Fruit fly (Drosophila melanogaster) whole organism, embryonic: ENCODE results near the gene TBC1D16.
A peak's percentile ranks its signal among the peaks of the same experiment; 100 is the strongest.

ENCODE experiments used
- ATbp ChIP-seq: fragments of 200-800 bp; sonication (Bioruptor generic); optimal IDR thresholded peaks from 2 replicates; lab custom pipeline; 2017; ENCODE audit warnings: missing biosample characterization, mild to moderate bottlenecking, missing genetic modification characterization, missing genetic modification reagents
- Ada2b ChIP-seq: fragments of 200-800 bp; sonication (Bioruptor generic); IDR thresholded peaks from 2 replicates; pipeline ENCODE4 v1.3.6; 2022; ENCODE audit warnings: missing biosample characterization, missing genetic modification characterization
- Bgb ChIP-seq: fragments of 200-800 bp; sonication (Bioruptor generic); IDR thresholded peaks from 2 replicates; pipeline ENCODE4 v1.3.6; 2022; ENCODE audit warnings: missing biosample characterization, missing genetic modification characterization; ENCODE audit not compliant: partially characterized antibody
- Bteb2 ChIP-seq: fragments of 200-800 bp; sonication (Bioruptor generic); optimal IDR thresholded peaks from 2 replicates; lab custom pipeline; 2016; ENCODE audit warnings: missing biosample characterization, missing genetic modification characterization
- CG10267 ChIP-seq: fragments of 200-800 bp; sonication (Bioruptor generic); optimal IDR thresholded peaks from 2 replicates; lab custom pipeline; 2018; ENCODE audit warnings: missing biosample characterization, mild to moderate bottlenecking, missing genetic modification characterization, moderate library complexity
- CG11695 ChIP-seq: fragments of 200-800 bp; sonication (Bioruptor generic); IDR thresholded peaks from 3 replicates; pipeline ENCODE4 v1.3.6; 2022; ENCODE audit warnings: missing biosample characterization, missing genetic modification characterization
- CG12219 ChIP-seq: fragments of 200-800 bp; sonication (Bioruptor generic); optimal IDR thresholded peaks from 3 replicates; lab custom pipeline; 2018; ENCODE audit warnings: missing biosample characterization, mild to moderate bottlenecking, missing genetic modification characterization
- CG12299 ChIP-seq: fragments of 200-800 bp; sonication (Bioruptor generic); optimal IDR thresholded peaks from 2 replicates; lab custom pipeline; 2018; ENCODE audit warnings: missing biosample characterization, mild to moderate bottlenecking, missing genetic modification characterization
- CG15073 ChIP-seq: fragments of 200-800 bp; sonication (Bioruptor generic); optimal IDR thresholded peaks from 2 replicates; lab custom pipeline; 2016; ENCODE audit warnings: missing biosample characterization, missing genetic modification characterization
- CG15269 ChIP-seq: fragments of 200-800 bp; sonication (Bioruptor generic); optimal IDR thresholded peaks from 2 replicates; lab custom pipeline; 2018; ENCODE audit warnings: missing biosample characterization, mild to moderate bottlenecking, missing genetic modification characterization, moderate library complexity
- CG1529 ChIP-seq: fragments of 200-800 bp; sonication (Bioruptor generic); optimal IDR thresholded peaks from 3 replicates; lab custom pipeline; 2018; ENCODE audit warnings: missing biosample characterization, missing genetic modification characterization
- CG16863 ChIP-seq: fragments of 200-800 bp; sonication (Bioruptor generic); optimal IDR thresholded peaks from 3 replicates; lab custom pipeline; 2016; ENCODE audit warnings: missing biosample characterization, missing genetic modification characterization
- CG17802 ChIP-seq: fragments of 200-800 bp; sonication (Bioruptor generic); optimal IDR thresholded peaks from 2 replicates; lab custom pipeline; 2018; ENCODE audit warnings: missing biosample characterization, mild to moderate bottlenecking, missing genetic modification characterization, moderate library complexity
- CG18764 ChIP-seq: fragments of 200-800 bp; sonication (Bioruptor generic); optimal IDR thresholded peaks from 3 replicates; lab custom pipeline; 2016; ENCODE audit warnings: missing biosample characterization, missing genetic modification characterization
- CG2129 ChIP-seq: fragments of 200-800 bp; sonication (Bioruptor generic); IDR thresholded peaks from 2 replicates; pipeline ENCODE4 v1.3.6; 2022; ENCODE audit warnings: missing biosample characterization, missing genetic modification characterization; ENCODE audit not compliant: partially characterized antibody
- CG4328 ChIP-seq: fragments of 200-800 bp; sonication (Bioruptor generic); optimal IDR thresholded peaks from 3 replicates; lab custom pipeline; 2017; ENCODE audit warnings: missing biosample characterization, missing genetic modification reagents, missing genetic modification characterization
- CG6654 ChIP-seq: fragments of 200-800 bp; sonication (Bioruptor generic); optimal IDR thresholded peaks from 2 replicates; lab custom pipeline; 2017; ENCODE audit warnings: missing biosample characterization, mild to moderate bottlenecking, missing genetic modification characterization
- CG6689 ChIP-seq: fragments of 200-800 bp; sonication (Bioruptor generic); IDR thresholded peaks from 2 replicates; pipeline ENCODE4 v1.3.6; 2022; ENCODE audit warnings: missing biosample characterization, missing genetic modification characterization
- CG7271 ChIP-seq: fragments of 200-800 bp; sonication (Bioruptor generic); optimal IDR thresholded peaks from 2 replicates; lab custom pipeline; 2018; ENCODE audit warnings: missing biosample characterization, mild to moderate bottlenecking, missing genetic modification characterization, moderate library complexity
- CG8944 ChIP-seq: fragments of 200-800 bp; sonication (Bioruptor generic); optimal IDR thresholded peaks from 3 replicates; lab custom pipeline; 2016; ENCODE audit warnings: missing biosample characterization, missing genetic modification characterization
- CHES-1-like ChIP-seq: fragments of 200-800 bp; sonication (Bioruptor generic); optimal IDR thresholded peaks from 2 replicates; lab custom pipeline; 2016; ENCODE audit warnings: missing biosample characterization, missing genetic modification characterization
- Chrac-16 ChIP-seq: fragments of 200-800 bp; sonication (Bioruptor generic); optimal IDR thresholded peaks from 3 replicates; lab custom pipeline; 2016; ENCODE audit warnings: missing biosample characterization, missing genetic modification characterization
- D19B ChIP-seq: fragments of 200-800 bp; sonication (Bioruptor generic); optimal IDR thresholded peaks from 2 replicates; lab custom pipeline; 2017; ENCODE audit warnings: missing biosample characterization, mild to moderate bottlenecking, missing genetic modification characterization
- Dbx ChIP-seq: fragments of 200-800 bp; sonication (Bioruptor generic); IDR thresholded peaks from 3 replicates; pipeline ENCODE4 v1.3.6; 2022; ENCODE audit warnings: missing biosample characterization, missing genetic modification characterization
- Dip3 ChIP-seq: fragments of 200-800 bp; sonication (Bioruptor generic); optimal IDR thresholded peaks from 3 replicates; lab custom pipeline; 2016; ENCODE audit warnings: missing biosample characterization, missing genetic modification characterization
- HLH54F ChIP-seq: fragments of 200-800 bp; sonication (Bioruptor generic); optimal IDR thresholded peaks from 3 replicates; lab custom pipeline; 2016; ENCODE audit warnings: missing biosample characterization, missing genetic modification characterization
- Lhr ChIP-seq: fragments of 200-800 bp; sonication (Bioruptor generic); optimal IDR thresholded peaks from 3 replicates; lab custom pipeline; 2017; ENCODE audit warnings: mild to moderate bottlenecking, missing biosample characterization, missing genetic modification reagents, missing genetic modification characterization
- Mes4 ChIP-seq: fragments of 200-800 bp; sonication (Bioruptor generic); optimal IDR thresholded peaks from 2 replicates; lab custom pipeline; 2016; ENCODE audit warnings: missing biosample characterization, missing genetic modification characterization
- Myb ChIP-seq: fragments of 200-800 bp; sonication (Bioruptor generic); optimal IDR thresholded peaks from 2 replicates; lab custom pipeline; 2016; ENCODE audit warnings: missing biosample characterization, missing genetic modification characterization
- NFAT ChIP-seq: fragments of 200-800 bp; sonication (Bioruptor generic); IDR thresholded peaks from 2 replicates; pipeline ENCODE4 v1.3.6; 2022; ENCODE audit warnings: missing biosample characterization, missing genetic modification characterization
- Opbp ChIP-seq: fragments of 200-800 bp; sonication (Bioruptor generic); IDR thresholded peaks from 3 replicates; pipeline ENCODE4 v1.3.6; 2022; ENCODE audit warnings: missing biosample characterization, missing genetic modification characterization; ENCODE audit not compliant: partially characterized antibody
- ato ChIP-seq: fragments of 200-800 bp; sonication (Bioruptor generic); IDR thresholded peaks from 2 replicates; pipeline ENCODE4 v1.3.6; 2022; ENCODE audit warnings: missing biosample characterization, missing genetic modification characterization; ENCODE audit not compliant: partially characterized antibody
- dimm ChIP-seq: fragments of 200-800 bp; sonication (Bioruptor generic); IDR thresholded peaks from 2 replicates; pipeline ENCODE4 v1.3.6; 2022; ENCODE audit warnings: missing biosample characterization, missing genetic modification characterization
- gcm ChIP-seq: fragments of 200-800 bp; sonication (Bioruptor generic); optimal IDR thresholded peaks from 2 replicates; lab custom pipeline; 2019; ENCODE audit warnings: missing biosample characterization, mild to moderate bottlenecking, missing genetic modification characterization, moderate library complexity
- hbn ChIP-seq: fragments of 200-800 bp; sonication (Bioruptor generic); IDR thresholded peaks from 2 replicates; pipeline ENCODE4 v1.3.6; 2022; ENCODE audit warnings: missing biosample characterization, missing genetic modification characterization; ENCODE audit not compliant: partially characterized antibody
- her ChIP-seq: fragments of 200-800 bp; sonication (Bioruptor generic); optimal IDR thresholded peaks from 2 replicates; lab custom pipeline; 2016; ENCODE audit warnings: missing biosample characterization, missing genetic modification characterization
- jing ChIP-seq: fragments of 200-800 bp; sonication (Bioruptor generic); optimal IDR thresholded peaks from 2 replicates; lab custom pipeline; 2018; ENCODE audit warnings: missing biosample characterization, mild to moderate bottlenecking, missing genetic modification characterization
- lab ChIP-seq: fragments of 200-800 bp; sonication (Bioruptor generic); optimal IDR thresholded peaks from 3 replicates; lab custom pipeline; 2017; ENCODE audit warnings: missing biosample characterization, missing genetic modification characterization, mild to moderate bottlenecking, moderate library complexity, missing genetic modification reagents
- lilli ChIP-seq: fragments of 200-800 bp; sonication (Bioruptor generic); optimal IDR thresholded peaks from 3 replicates; lab custom pipeline; 2016; ENCODE audit warnings: missing biosample characterization, missing genetic modification characterization
- nom ChIP-seq: fragments of 200-800 bp; sonication (Bioruptor generic); optimal IDR thresholded peaks from 2 replicates; lab custom pipeline; 2017; ENCODE audit warnings: missing biosample characterization, missing genetic modification characterization, mild to moderate bottlenecking, moderate library complexity, missing genetic modification reagents
- org-1 ChIP-seq: fragments of 200-800 bp; sonication (Bioruptor generic); optimal IDR thresholded peaks from 2 replicates; lab custom pipeline; 2017; ENCODE audit warnings: missing biosample characterization, missing genetic modification characterization
- pfk ChIP-seq: fragments of 200-800 bp; sonication (Bioruptor generic); optimal IDR thresholded peaks from 2 replicates; lab custom pipeline; 2018; ENCODE audit warnings: missing biosample characterization, mild to moderate bottlenecking, missing genetic modification characterization, moderate library complexity
- pho ChIP-seq: fragments of 200-800 bp; sonication (Bioruptor generic); optimal IDR thresholded peaks from 2 replicates; lab custom pipeline; 2016; ENCODE audit warnings: missing biosample characterization, missing genetic modification characterization
- ranshi ChIP-seq: fragments of 200-800 bp; sonication (Bioruptor generic); IDR thresholded peaks from 2 replicates; pipeline ENCODE4 v1.3.6; 2022; ENCODE audit warnings: missing biosample characterization, missing genetic modification characterization
- salm ChIP-seq: fragments of 200-800 bp; sonication (Bioruptor generic); optimal IDR thresholded peaks from 2 replicates; lab custom pipeline; 2018; ENCODE audit warnings: missing biosample characterization, mild to moderate bottlenecking, missing genetic modification characterization
- sug ChIP-seq: fragments of 200-800 bp; optimal IDR thresholded peaks from 2 replicates; lab custom pipeline; 2019; ENCODE audit warnings: missing biosample characterization, mild to moderate bottlenecking, missing genetic modification characterization, moderate library complexity
- twi ChIP-seq: fragments of 200-800 bp; optimal IDR thresholded peaks from 2 replicates; lab custom pipeline; 2019; ENCODE audit warnings: missing biosample characterization, mild to moderate bottlenecking, missing genetic modification characterization, moderate library complexity
- unpg ChIP-seq: fragments of 200-800 bp; sonication (Bioruptor generic); optimal IDR thresholded peaks from 3 replicates; lab custom pipeline; 2018; ENCODE audit warnings: missing biosample characterization, mild to moderate bottlenecking, missing genetic modification characterization, moderate library complexity
- wek ChIP-seq: fragments of 200-800 bp; sonication (Bioruptor generic); optimal IDR thresholded peaks from 3 replicates; lab custom pipeline; 2018; ENCODE audit warnings: missing biosample characterization, mild to moderate bottlenecking, missing genetic modification characterization, moderate library complexity
- yki ChIP-seq: fragments of >200 bp; optimal IDR thresholded peaks from 3 replicates; lab custom pipeline; 2018
- zen ChIP-seq: fragments of 200-800 bp; sonication (Bioruptor generic); optimal IDR thresholded peaks from 3 replicates; lab custom pipeline; 2018; ENCODE audit warnings: missing biosample characterization, mild to moderate bottlenecking, missing genetic modification characterization, moderate library complexity

The TBC1D16 gene

dm6 chr2L:10437317-10437716 is 1.9 kb upstream of the TBC1D16 start, which contains the start of gene STUB1 (continued):
- TF ChIP-seq CG15073 (GFP tag; lab: Kevin White, UChicago) (no peak), CG15269 (tag; lab: Kevin White, UChicago) (no peak), CG4328 (GFP tag; lab: Kevin White, UChicago) (no peak), NFAT (GFP tag; lab: Robert Waterston, UW) (no peak; the same call in 1 of the 2 replicates), ranshi (GFP tag; lab: Robert Waterston, UW) (no peak), hbn (GFP tag; lab: Robert Waterston, UW) (peak; percentile 97), Lhr (GFP tag; lab: Kevin White, UChicago) (no peak), sug (tag; lab: Kevin White, UChicago) (peak; percentile 35), CG7271 (tag; lab: Kevin White, UChicago) (no peak), CG11695 (GFP tag; lab: Robert Waterston, UW) (no peak), gcm (GFP tag; lab: Kevin White, UChicago) (no peak), yki (lab: Kevin White, UChicago) (no peak), CHES-1-like (GFP tag; lab: Kevin White, UChicago) (peak; percentile 43), CG1529 (GFP tag; lab: Kevin White, UChicago) (no peak), CG17802 (tag; lab: Kevin White, UChicago) (no peak), lab (GFP tag; lab: Kevin White, UChicago) (no peak), pfk (peak; percentile 50), zen (tag; lab: Kevin White, UChicago) (no peak), wek (GFP tag; lab: Kevin White, UChicago) (no peak), CG8944 (GFP tag; lab: Kevin White, UChicago) (no peak), CG2129 (peak; percentile 48), D19B (GFP tag; lab: Kevin White, UChicago) (no peak), Bteb2 (GFP tag; lab: Kevin White, UChicago) (peak; percentile 2), Bgb (GFP tag; lab: Robert Waterston, UW) (peak; percentile 100), Dbx (no peak; the same call in 2 of the 3 replicates), HLH54F (GFP tag; lab: Kevin White, UChicago) (peak; percentile 13), unpg (GFP tag; lab: Kevin White, UChicago) (no peak), Mes4 (GFP tag; lab: Kevin White, UChicago) (no peak), CG6654 (GFP tag; lab: Kevin White, UChicago) (no peak), CG18764 (no peak), org-1 (GFP tag; lab: Kevin White, UChicago) (no peak), CG12219 (GFP tag; lab: Kevin White, UChicago) (no peak), Chrac-16 (peak; percentile 22), CG6689 (GFP tag; lab: Robert Waterston, UW) (no peak), Opbp (GFP tag; lab: Robert Waterston, UW) (peak; percentile 97), her (GFP tag; lab: Kevin White, UChicago) (peak; percentile 36), Ada2b (GFP tag; lab: Robert Waterston, UW) (no peak), ato (peak; percentile 93), ATbp (GFP tag; lab: Kevin White, UChicago) (no peak), CG12299 (tag; lab: Kevin White, UChicago) (no peak), lilli (GFP tag; lab: Kevin White, UChicago) (peak; percentile 31), Myb (GFP tag; lab: Kevin White, UChicago) (peak; percentile 81), nom (GFP tag; lab: Kevin White, UChicago) (no peak), jing (GFP tag; lab: Kevin White, UChicago) (no peak), dimm (GFP tag; lab: Robert Waterston, UW) (no peak), Dip3 (GFP tag; lab: Kevin White, UChicago) (no peak), twi (no peak), salm (tag; lab: Kevin White, UChicago) (no peak), CG16863 (GFP tag; lab: Kevin White, UChicago) (no peak), pho (GFP tag; lab: Kevin White, UChicago) (no peak), CG10267 (no peak)
